Fruit fly (Drosophila melanogaster) whole organism, prepupa: ENCODE data around the gene CG32487.

Experiments used
- Blimp-1 ChIP-seq: fragments of 200-800 bp; sonication (Bioruptor generic); optimal IDR thresholded peaks from 3 replicates; lab custom pipeline; 2017; ENCODE audit warnings: missing biosample characterization, missing genetic modification characterization, mild to moderate bottlenecking, moderate library complexity, missing genetic modification reagents
- CG10631 ChIP-seq: fragments of 200-800 bp; sonication (Bioruptor generic); optimal IDR thresholded peaks from 2 replicates; lab custom pipeline; 2016; ENCODE audit warnings: missing biosample characterization, missing genetic modification characterization
- CG10669 ChIP-seq: fragments of 200-800 bp; sonication (Bioruptor generic); optimal IDR thresholded peaks from 3 replicates; lab custom pipeline; 2018; ENCODE audit warnings: missing biosample characterization, mild to moderate bottlenecking, missing genetic modification characterization, moderate library complexity
- CG11294 ChIP-seq: fragments of 200-800 bp; sonication (Bioruptor generic); IDR thresholded peaks from 2 replicates; pipeline ENCODE4 v1.3.6; 2022; ENCODE audit warnings: missing biosample characterization, missing genetic modification characterization
- CG1621 ChIP-seq: fragments of 200-800 bp; sonication (Bioruptor generic); optimal IDR thresholded peaks from 3 replicates; lab custom pipeline; 2018; ENCODE audit warnings: missing biosample characterization, mild to moderate bottlenecking, missing genetic modification characterization
- CG16779 ChIP-seq: fragments of 200-800 bp; sonication (Bioruptor generic); optimal IDR thresholded peaks from 3 replicates; lab custom pipeline; 2017; ENCODE audit warnings: missing biosample characterization, mild to moderate bottlenecking, missing genetic modification characterization
- CG3032 ChIP-seq: fragments of 200-800 bp; optimal IDR thresholded peaks from 2 replicates; lab custom pipeline; 2019; ENCODE audit warnings: missing biosample characterization, mild to moderate bottlenecking, missing genetic modification characterization, moderate library complexity
- CG31627 ChIP-seq: fragments of 200-800 bp; sonication (Bioruptor generic); optimal IDR thresholded peaks from 3 replicates; lab custom pipeline; 2016; ENCODE audit warnings: missing biosample characterization, missing genetic modification characterization
- CG34406 ChIP-seq: fragments of 200-800 bp; sonication (Bioruptor generic); optimal IDR thresholded peaks from 3 replicates; lab custom pipeline; 2016; ENCODE audit warnings: missing biosample characterization, missing genetic modification characterization
- CG4318 ChIP-seq: fragments of 200-800 bp; sonication (Bioruptor generic); optimal IDR thresholded peaks from 3 replicates; lab custom pipeline; 2017; ENCODE audit warnings: missing biosample characterization, mild to moderate bottlenecking, missing genetic modification characterization
- CG6163 ChIP-seq: fragments of 200-800 bp; sonication (Bioruptor generic); IDR thresholded peaks from 3 replicates; pipeline ENCODE4 v1.3.6; 2022; ENCODE audit warnings: missing biosample characterization, missing genetic modification characterization
- CG6276 ChIP-seq: fragments of 200-800 bp; sonication (Bioruptor generic); optimal IDR thresholded peaks from 2 replicates; lab custom pipeline; 2017; ENCODE audit warnings: missing biosample characterization, mild to moderate bottlenecking, missing genetic modification characterization
- CG6792 ChIP-seq: fragments of 200-800 bp; sonication (Bioruptor generic); optimal IDR thresholded peaks from 3 replicates; lab custom pipeline; 2016; ENCODE audit warnings: missing biosample characterization, missing genetic modification characterization
- CG6808 ChIP-seq: fragments of 200-800 bp; sonication (Bioruptor generic); optimal IDR thresholded peaks from 3 replicates; lab custom pipeline; 2017; ENCODE audit warnings: missing biosample characterization, missing genetic modification characterization, mild to moderate bottlenecking, moderate library complexity, missing genetic modification reagents
- CG6854 ChIP-seq: fragments of 200-800 bp; sonication (Bioruptor generic); optimal IDR thresholded peaks from 2 replicates; lab custom pipeline; 2017; ENCODE audit warnings: missing biosample characterization, mild to moderate bottlenecking, missing genetic modification characterization
- CG7368 ChIP-seq: fragments of 200-800 bp; sonication (Bioruptor generic); optimal IDR thresholded peaks from 3 replicates; lab custom pipeline; 2016; ENCODE audit warnings: missing biosample characterization, missing genetic modification characterization
- CG8119 ChIP-seq: fragments of 200-800 bp; sonication (Bioruptor generic); IDR thresholded peaks from 3 replicates; pipeline ENCODE4 v1.3.6; 2022; ENCODE audit warnings: missing biosample characterization, missing genetic modification characterization
- CG8632 ChIP-seq: fragments of 200-800 bp; sonication (Bioruptor generic); optimal IDR thresholded peaks from 3 replicates; lab custom pipeline; 2016; ENCODE audit warnings: missing biosample characterization, missing genetic modification characterization
- CG9139 ChIP-seq: fragments of 200-800 bp; sonication (Bioruptor generic); optimal IDR thresholded peaks from 3 replicates; lab custom pipeline; 2017; ENCODE audit warnings: missing biosample characterization, mild to moderate bottlenecking, missing genetic modification characterization
- Eip75B ChIP-seq: fragments of 200-800 bp; sonication (Bioruptor generic); optimal IDR thresholded peaks from 3 replicates; lab custom pipeline; 2016; ENCODE audit warnings: missing biosample characterization, missing genetic modification characterization
- Eip93F ChIP-seq: fragments of 200-800 bp; sonication (Bioruptor generic); optimal IDR thresholded peaks from 2 replicates; lab custom pipeline; 2016; ENCODE audit warnings: missing biosample characterization, mild to moderate bottlenecking, missing genetic modification characterization
- Ets96B ChIP-seq: fragments of 200-800 bp; optimal IDR thresholded peaks from 2 replicates; lab custom pipeline; 2019; ENCODE audit warnings: missing biosample characterization, mild to moderate bottlenecking, missing genetic modification characterization, moderate library complexity
- Gug ChIP-seq: fragments of 200-800 bp; sonication (Bioruptor generic); IDR thresholded peaks from 2 replicates; pipeline ENCODE4 v1.3.6; 2022; ENCODE audit warnings: missing biosample characterization, missing genetic modification characterization
- Hr38 ChIP-seq: sonication (Bioruptor generic); optimal IDR thresholded peaks from 2 replicates; lab custom pipeline; 2016; ENCODE audit warnings: missing biosample characterization, missing genetic modification characterization
- Hr39 ChIP-seq: fragments of 200-800 bp; sonication (Bioruptor generic); optimal IDR thresholded peaks from 2 replicates; lab custom pipeline; 2016; ENCODE audit warnings: missing biosample characterization, missing genetic modification characterization
- Hr4 ChIP-seq: fragments of 200-800 bp; sonication (Bioruptor generic); optimal IDR thresholded peaks from 3 replicates; lab custom pipeline; 2016; ENCODE audit warnings: missing biosample characterization, missing genetic modification characterization
- Met ChIP-seq: fragments of 200-800 bp; sonication (Bioruptor generic); optimal IDR thresholded peaks from 3 replicates; lab custom pipeline; 2016; ENCODE audit warnings: missing biosample characterization, missing genetic modification characterization
- OdsH ChIP-seq: fragments of 200-800 bp; sonication (Bioruptor generic); optimal IDR thresholded peaks from 3 replicates; lab custom pipeline; 2016; ENCODE audit warnings: missing biosample characterization, missing genetic modification characterization
- Smox ChIP-seq: fragments of 200-800 bp; sonication (Bioruptor generic); optimal IDR thresholded peaks from 3 replicates; lab custom pipeline; 2016; ENCODE audit warnings: missing biosample characterization, missing genetic modification characterization
- Sox102F ChIP-seq: fragments of 200-800 bp; sonication (Bioruptor generic); optimal IDR thresholded peaks from 2 replicates; lab custom pipeline; 2016; ENCODE audit warnings: missing biosample characterization, mild to moderate bottlenecking, missing genetic modification characterization
- Sox15 ChIP-seq: fragments of 200-800 bp; sonication (Bioruptor generic); optimal IDR thresholded peaks from 3 replicates; lab custom pipeline; 2016; ENCODE audit warnings: missing biosample characterization, missing genetic modification characterization
- acj6 ChIP-seq: fragments of 200-800 bp; sonication (Bioruptor generic); optimal IDR thresholded peaks from 3 replicates; lab custom pipeline; 2016; ENCODE audit warnings: missing biosample characterization, missing genetic modification characterization
- dac ChIP-seq: fragments of 200-800 bp; sonication (Bioruptor generic); optimal IDR thresholded peaks from 2 replicates; lab custom pipeline; 2017; ENCODE audit warnings: missing biosample characterization, mild to moderate bottlenecking, missing genetic modification characterization
- dsx ChIP-seq: fragments of 200-800 bp; optimal IDR thresholded peaks from 3 replicates; lab custom pipeline; 2019; ENCODE audit warnings: missing biosample characterization, mild to moderate bottlenecking, missing genetic modification characterization, moderate library complexity; ENCODE audit not compliant: poor library complexity, severe bottlenecking
- eg ChIP-seq: fragments of 200-800 bp; sonication (Bioruptor generic); IDR thresholded peaks from 3 replicates; pipeline ENCODE4 v1.3.6; 2022; ENCODE audit warnings: missing biosample characterization, missing genetic modification characterization
- esn ChIP-seq: fragments of 200-800 bp; sonication (Bioruptor generic); optimal IDR thresholded peaks from 2 replicates; lab custom pipeline; 2016; ENCODE audit warnings: missing biosample characterization, mild to moderate bottlenecking, missing genetic modification characterization, moderate library complexity
- fd59A ChIP-seq: fragments of 200-800 bp; sonication (Bioruptor generic); optimal IDR thresholded peaks from 2 replicates; lab custom pipeline; 2017; ENCODE audit warnings: missing biosample characterization, mild to moderate bottlenecking, missing genetic modification characterization, missing genetic modification reagents
- fd85E ChIP-seq: fragments of 200-800 bp; sonication (Bioruptor generic); optimal IDR thresholded peaks from 3 replicates; lab custom pipeline; 2016; ENCODE audit warnings: missing biosample characterization, missing genetic modification characterization
- fkh ChIP-seq: fragments of 200-800 bp; sonication (Bioruptor generic); optimal IDR thresholded peaks from 3 replicates; lab custom pipeline; 2017; ENCODE audit warnings: missing biosample characterization, mild to moderate bottlenecking, missing genetic modification characterization, moderate library complexity
- pdm3 ChIP-seq: fragments of 200-800 bp; sonication (Bioruptor generic); optimal IDR thresholded peaks from 3 replicates; lab custom pipeline; 2016; ENCODE audit warnings: missing biosample characterization, missing genetic modification characterization
- salr ChIP-seq, 2 experiments: fragments of 200-800 bp; sonication (Bioruptor generic); optimal IDR thresholded peaks; 3 replicates each; lab custom pipeline; 2016 to 2018; ENCODE audit warnings: missing biosample characterization in 2 of 2, missing genetic modification characterization in 2 of 2, mild to moderate bottlenecking in 1 of 2
- spab ChIP-seq: fragments of 200-800 bp; sonication (Bioruptor generic); optimal IDR thresholded peaks from 2 replicates; lab custom pipeline; 2017; ENCODE audit warnings: missing biosample characterization, mild to moderate bottlenecking, missing genetic modification characterization, missing genetic modification reagents
- ss ChIP-seq, 2 experiments: fragments of 200-800 bp; sonication (Bioruptor generic); optimal IDR thresholded peaks; 2 replicates in 1 of 2; 3 replicates in 1 of 2; lab custom pipeline; 2017 to 2018; ENCODE audit warnings: mild to moderate bottlenecking in 2 of 2, missing biosample characterization in 2 of 2, missing genetic modification characterization in 2 of 2, moderate library complexity in 1 of 2
- svp ChIP-seq: fragments of 200-800 bp; sonication (Bioruptor generic); peaks from one replicate; lab custom pipeline; 2016; ENCODE audit warnings: missing biosample characterization, missing genetic modification characterization
- topi ChIP-seq: fragments of 200-800 bp; sonication (Bioruptor generic); optimal IDR thresholded peaks from 3 replicates; lab custom pipeline; 2016; ENCODE audit warnings: missing biosample characterization, missing genetic modification characterization

CG32487 gene

dm6 chr3L:3046325-3047156 lies 29.5 kb upstream of the CG32487 start, which contains the start of the genes scramb2 and Sk2 (continued):
- peak; percentile 95 for TF ChIP-seq CG10631 (GFP tag; lab: Kevin White, UChicago)
- peak; percentile 99 for TF ChIP-seq eg (GFP tag; lab: Robert Waterston, UW)
- peak; percentile 87 for TF ChIP-seq Blimp-1 (GFP tag; lab: Kevin White, UChicago)
- TF ChIP-seq OdsH (GFP tag; lab: Kevin White, UChicago) = peak; percentile 96
- TF ChIP-seq acj6 (GFP tag; lab: Kevin White, UChicago) = peak; percentile 96
- peak; percentile 98 for TF ChIP-seq CG6276 (GFP tag; lab: Kevin White, UChicago)
- peak; percentile 51 for TF ChIP-seq Hr38 (GFP tag; lab: Kevin White, UChicago)
- TF ChIP-seq fd59A (GFP tag; lab: Kevin White, UChicago) = peak; percentile 94
- TF ChIP-seq svp (GFP tag; lab: Kevin White, UChicago) = peak; percentile 97
- peak; percentile 92 for TF ChIP-seq CG7368

dm6 chr3L:3045256-3045743 lies 28.2 kb upstream of the CG32487 start:
- peak; percentile 85 for TF ChIP-seq Met
- TF ChIP-seq Ets96B = peak; percentile 93
- peak; percentile 93 for TF ChIP-seq CG8632 (GFP tag; lab: Kevin White, UChicago)
- peak; percentile 77 for TF ChIP-seq CG16779 (tag; lab: Kevin White, UChicago)
- peak; percentile 89 for TF ChIP-seq Eip75B (GFP tag; lab: Kevin White, UChicago)
- TF ChIP-seq Gug (GFP tag; lab: Robert Waterston, UW) = peak; percentile 54
- peak; percentile 90 for TF ChIP-seq spab (GFP tag; lab: Kevin White, UChicago)
- TF ChIP-seq Sox15 (GFP tag; lab: Kevin White, UChicago) = peak; percentile 87
- TF ChIP-seq Smox (GFP tag; lab: Kevin White, UChicago) = peak; percentile 86
- TF ChIP-seq CG11294 (GFP tag; lab: Robert Waterston, UW) = no peak; the same call in 1 of the 2 replicates
- peak; percentile 86 for TF ChIP-seq dsx (GFP tag; lab: Kevin White, UChicago)
- TF ChIP-seq ss (GFP tag; optimal IDR thresholded peaks at IDR 0.05; lab: Kevin White, UChicago) = peak; percentile 87 to 91
- TF ChIP-seq CG6163 = peak; percentile 84
- peak; percentile 61 for TF ChIP-seq fd85E (GFP tag; lab: Kevin White, UChicago)
- TF ChIP-seq CG4318 (GFP tag; lab: Kevin White, UChicago) = peak; percentile 54
- TF ChIP-seq pdm3 (GFP tag; lab: Kevin White, UChicago) = peak; percentile 83
- peak; percentile 85 for TF ChIP-seq CG9139 (GFP tag; lab: Kevin White, UChicago)
- TF ChIP-seq topi (GFP tag; lab: Kevin White, UChicago) = peak; percentile 85
- TF ChIP-seq Sox102F = peak; percentile 86
- TF ChIP-seq CG34406 = peak; percentile 94
- TF ChIP-seq CG7368 = peak; percentile 87
- peak; percentile 90 for TF ChIP-seq CG3032 (tag; lab: Kevin White, UChicago)
- TF ChIP-seq OdsH (GFP tag; lab: Kevin White, UChicago) = peak; percentile 87
- peak; percentile 70 for TF ChIP-seq Hr4 (GFP tag; lab: Kevin White, UChicago)
- peak; percentile 84 for TF ChIP-seq CG8119 (GFP tag; lab: Robert Waterston, UW)
- no peak for TF ChIP-seq Hr38 (GFP tag; lab: Kevin White, UChicago)
- peak; percentile 61 for TF ChIP-seq Eip93F (GFP tag; lab: Kevin White, UChicago)
- no peak for TF ChIP-seq fkh (GFP tag; lab: Kevin White, UChicago)
- peak; percentile 93 for TF ChIP-seq CG6808 (GFP tag; lab: Kevin White, UChicago)
- TF ChIP-seq CG6276 (GFP tag; lab: Kevin White, UChicago) = peak; percentile 41
- peak; percentile 92 for TF ChIP-seq esn (GFP tag; lab: Kevin White, UChicago)
- peak; percentile 72 for TF ChIP-seq Blimp-1 (GFP tag; lab: Kevin White, UChicago)
- peak; percentile 89 for TF ChIP-seq fd59A (GFP tag; lab: Kevin White, UChicago)
- TF ChIP-seq CG6854 = peak; percentile 52
- peak; percentile 81 for TF ChIP-seq Hr39 (GFP tag; lab: Kevin White, UChicago)
- TF ChIP-seq CG10631 (GFP tag; lab: Kevin White, UChicago) = peak; percentile 89
- TF ChIP-seq CG1621 (tag; lab: Kevin White, UChicago) = peak; percentile 70
- TF ChIP-seq CG6792 (GFP tag; lab: Kevin White, UChicago) = peak; percentile 85
- TF ChIP-seq CG10669 (GFP tag; lab: Kevin White, UChicago) = peak; percentile 90
- TF ChIP-seq dac (GFP tag; lab: Kevin White, UChicago) = no peak
- peak; percentile 62 to 85 for TF ChIP-seq salr (GFP tag; optimal IDR thresholded peaks at IDR 0.05; lab: Kevin White, UChicago)
- TF ChIP-seq CG31627 = peak; percentile 83
